Fruit fly (Drosophila melanogaster) whole organism, embryonic: ENCODE data around the gene Sec13.

Experiments used
- Atf3 ChIP-seq: fragments of 200-800 bp; sonication (Bioruptor generic); optimal IDR thresholded peaks from 3 replicates; lab custom pipeline; 2016; ENCODE audit warnings: missing biosample characterization, missing genetic modification characterization
- B-H1 ChIP-seq: fragments of 200-800 bp; sonication (Bioruptor generic); IDR thresholded peaks from 3 replicates; pipeline ENCODE4 v1.3.6; 2022; ENCODE audit warnings: missing biosample characterization, missing genetic modification characterization
- CG10543 ChIP-seq: fragments of 200-800 bp; sonication (Bioruptor generic); optimal IDR thresholded peaks from 3 replicates; lab custom pipeline; 2017; ENCODE audit warnings: missing biosample characterization, mild to moderate bottlenecking, missing genetic modification characterization, moderate library complexity
- CG11247 ChIP-seq: fragments of 200-800 bp; sonication (Bioruptor generic); IDR thresholded peaks from 2 replicates; pipeline ENCODE4 v1.3.6; 2022; ENCODE audit warnings: missing biosample characterization, missing genetic modification characterization
- CG15269 ChIP-seq: fragments of 200-800 bp; sonication (Bioruptor generic); optimal IDR thresholded peaks from 2 replicates; lab custom pipeline; 2018; ENCODE audit warnings: missing biosample characterization, mild to moderate bottlenecking, missing genetic modification characterization, moderate library complexity
- CG15479 ChIP-seq: fragments of 200-800 bp; sonication (Bioruptor generic); optimal IDR thresholded peaks from 3 replicates; lab custom pipeline; 2019; ENCODE audit warnings: missing biosample characterization, mild to moderate bottlenecking, missing genetic modification characterization, moderate library complexity
- CG1602 ChIP-seq: fragments of 200-800 bp; sonication (Bioruptor generic); optimal IDR thresholded peaks from 3 replicates; lab custom pipeline; 2016; ENCODE audit warnings: missing biosample characterization, missing genetic modification characterization
- CG17359 ChIP-seq: fragments of 200-800 bp; sonication (Bioruptor generic); optimal IDR thresholded peaks from 3 replicates; lab custom pipeline; 2018; ENCODE audit warnings: missing biosample characterization, mild to moderate bottlenecking, missing genetic modification characterization, moderate library complexity
- CG1832 ChIP-seq: fragments of 200-800 bp; sonication (Bioruptor generic); optimal IDR thresholded peaks from 2 replicates; lab custom pipeline; 2017; ENCODE audit warnings: missing biosample characterization, mild to moderate bottlenecking, missing genetic modification characterization, inconsistent platforms
- CG31224 ChIP-seq: fragments of 200-800 bp; sonication (Bioruptor generic); IDR thresholded peaks from 2 replicates; pipeline ENCODE4 v1.3.6; 2022; ENCODE audit warnings: missing biosample characterization, missing genetic modification characterization
- CG42726 ChIP-seq: fragments of 200-800 bp; sonication (Bioruptor generic); IDR thresholded peaks from 2 replicates; pipeline ENCODE4 v1.3.6; 2022; ENCODE audit warnings: missing biosample characterization, missing genetic modification characterization; ENCODE audit not compliant: partially characterized antibody
- CG4328 ChIP-seq: fragments of 200-800 bp; sonication (Bioruptor generic); optimal IDR thresholded peaks from 3 replicates; lab custom pipeline; 2017; ENCODE audit warnings: missing biosample characterization, missing genetic modification reagents, missing genetic modification characterization
- CG4424 ChIP-seq: fragments of 200-800 bp; sonication (Bioruptor generic); optimal IDR thresholded peaks from 3 replicates; lab custom pipeline; 2016; ENCODE audit warnings: missing biosample characterization, missing genetic modification characterization
- CG5180 ChIP-seq: fragments of 200-800 bp; sonication (Bioruptor generic); optimal IDR thresholded peaks from 3 replicates; lab custom pipeline; 2017; ENCODE audit warnings: missing biosample characterization, missing genetic modification characterization, mild to moderate bottlenecking, moderate library complexity, missing genetic modification reagents
- CG7357 ChIP-seq: fragments of 200-800 bp; sonication (Bioruptor generic); IDR thresholded peaks from 3 replicates; pipeline ENCODE4 v1.3.6; 2022; ENCODE audit warnings: missing biosample characterization, missing genetic modification characterization
- CG8944 ChIP-seq: fragments of 200-800 bp; sonication (Bioruptor generic); optimal IDR thresholded peaks from 3 replicates; lab custom pipeline; 2016; ENCODE audit warnings: missing biosample characterization, missing genetic modification characterization
- CG9437 ChIP-seq: fragments of 200-800 bp; sonication (Bioruptor generic); optimal IDR thresholded peaks from 2 replicates; lab custom pipeline; 2018; ENCODE audit warnings: missing biosample characterization, mild to moderate bottlenecking, missing genetic modification characterization
- Camta ChIP-seq: fragments of 200-800 bp; sonication (Bioruptor generic); optimal IDR thresholded peaks from 2 replicates; lab custom pipeline; 2016; ENCODE audit warnings: missing biosample characterization, missing genetic modification characterization
- CkIIα-i1 ChIP-seq: fragments of 200-800 bp; sonication (Bioruptor generic); IDR thresholded peaks from 2 replicates; pipeline ENCODE4 v1.3.6; 2022; ENCODE audit warnings: missing biosample characterization, missing genetic modification characterization
- Dek ChIP-seq: fragments of 200-800 bp; sonication (Bioruptor generic); optimal IDR thresholded peaks from 3 replicates; lab custom pipeline; 2019; ENCODE audit warnings: missing biosample characterization, mild to moderate bottlenecking, missing genetic modification characterization, moderate library complexity
- Dfd ChIP-seq, 2 experiments: fragments of >200 bp; optimal IDR thresholded peaks; 2 replicates each; lab custom pipeline; 2017; ENCODE audit warnings: missing biosample characterization in 2 of 2, missing genetic modification characterization in 2 of 2
- Dll ChIP-seq: fragments of 200-800 bp; sonication (Bioruptor generic); IDR thresholded peaks from 4 replicates; pipeline ENCODE4 v1.3.6; 2022; ENCODE audit warnings: missing biosample characterization, missing genetic modification characterization; ENCODE audit not compliant: partially characterized antibody
- GATAe ChIP-seq: fragments of 200-800 bp; sonication (Bioruptor generic); conservative IDR thresholded peaks from 2 replicates; pipeline ENCODE4 v1.3.6; 2022; ENCODE audit warnings: missing biosample characterization, missing genetic modification characterization
- HHEX ChIP-seq: fragments of 200-800 bp; sonication (Bioruptor generic); optimal IDR thresholded peaks from 3 replicates; lab custom pipeline; 2017; ENCODE audit warnings: missing biosample characterization, mild to moderate bottlenecking, missing genetic modification characterization, missing genetic modification reagents
- HLH54F ChIP-seq: fragments of 200-800 bp; sonication (Bioruptor generic); optimal IDR thresholded peaks from 3 replicates; lab custom pipeline; 2016; ENCODE audit warnings: missing biosample characterization, missing genetic modification characterization
- Hmx ChIP-seq: fragments of 200-800 bp; sonication (Bioruptor generic); optimal IDR thresholded peaks from 2 replicates; lab custom pipeline; 2016; ENCODE audit warnings: missing biosample characterization, missing genetic modification characterization
- Myb ChIP-seq: fragments of 200-800 bp; sonication (Bioruptor generic); optimal IDR thresholded peaks from 2 replicates; lab custom pipeline; 2016; ENCODE audit warnings: missing biosample characterization, missing genetic modification characterization
- NC2α ChIP-seq: fragments of 200-800 bp; sonication (Bioruptor generic); optimal IDR thresholded peaks from 2 replicates; lab custom pipeline; 2016; ENCODE audit warnings: missing biosample characterization, missing genetic modification characterization
- Nf-YA ChIP-seq: fragments of 200-800 bp; sonication (Bioruptor generic); IDR thresholded peaks from 2 replicates; pipeline ENCODE4 v1.3.6; 2022; ENCODE audit warnings: missing biosample characterization, missing genetic modification characterization
- PHDP ChIP-seq: fragments of 200-800 bp; sonication (Bioruptor generic); optimal IDR thresholded peaks from 3 replicates; lab custom pipeline; 2018; ENCODE audit warnings: missing biosample characterization, mild to moderate bottlenecking, missing genetic modification characterization, moderate library complexity
- Pdp1 ChIP-seq, 2 experiments: fragments of 200-800 bp; sonication (Bioruptor generic); optimal IDR thresholded peaks; 3 replicates each; lab custom pipeline; 2016; ENCODE audit warnings: missing biosample characterization in 2 of 2, missing genetic modification characterization in 2 of 2, mild to moderate bottlenecking in 1 of 2, moderate library complexity in 1 of 2
- Side ChIP-seq: fragments of 200-800 bp; sonication (Bioruptor generic); optimal IDR thresholded peaks from 2 replicates; lab custom pipeline; 2016; ENCODE audit warnings: missing biosample characterization, missing genetic modification characterization
- Six4 ChIP-seq: fragments of 200-800 bp; sonication (Bioruptor generic); optimal IDR thresholded peaks from 2 replicates; lab custom pipeline; 2016; ENCODE audit warnings: missing biosample characterization, missing genetic modification characterization
- Sry-β ChIP-seq: fragments of 200-800 bp; sonication (Bioruptor generic); optimal IDR thresholded peaks from 2 replicates; lab custom pipeline; 2018; ENCODE audit warnings: missing biosample characterization, mild to moderate bottlenecking, missing genetic modification characterization, moderate library complexity
- Trl ChIP-seq, 3 experiments: fragments of >200 bp in 2 of 3; fragments of 200-800 bp in 1 of 3; sonication (Bioruptor generic) in 1 of 3; optimal IDR thresholded peaks; 2 replicates in 1 of 3; 3 replicates in 2 of 3; lab custom pipeline; 2016 to 2017; ENCODE audit warnings: missing biosample characterization in 1 of 3, missing genetic modification characterization in 1 of 3
- ac ChIP-seq: fragments of 200-800 bp; sonication (Bioruptor generic); optimal IDR thresholded peaks from 3 replicates; lab custom pipeline; 2017; ENCODE audit warnings: missing biosample characterization, mild to moderate bottlenecking, missing genetic modification characterization
- bbx ChIP-seq: fragments of 200-800 bp; sonication (Bioruptor generic); IDR thresholded peaks from 2 replicates; pipeline ENCODE4 v1.3.6; 2022; ENCODE audit warnings: missing biosample characterization, missing genetic modification characterization; ENCODE audit not compliant: partially characterized antibody
- insv ChIP-seq, 2 experiments: fragments of 200-800 bp; sonication (Bioruptor generic); optimal IDR thresholded peaks; 3 replicates each; lab custom pipeline; 2016 to 2018; ENCODE audit warnings: missing biosample characterization in 2 of 2, missing genetic modification characterization in 2 of 2
- jing ChIP-seq: fragments of 200-800 bp; sonication (Bioruptor generic); optimal IDR thresholded peaks from 2 replicates; lab custom pipeline; 2018; ENCODE audit warnings: missing biosample characterization, mild to moderate bottlenecking, missing genetic modification characterization
- kah ChIP-seq: fragments of 200-800 bp; sonication (Bioruptor generic); optimal IDR thresholded peaks from 2 replicates; lab custom pipeline; 2018; ENCODE audit warnings: missing biosample characterization, mild to moderate bottlenecking, missing genetic modification characterization
- kay ChIP-seq: fragments of 200-800 bp; sonication (Bioruptor generic); optimal IDR thresholded peaks from 2 replicates; lab custom pipeline; 2016; ENCODE audit warnings: missing biosample characterization, missing genetic modification characterization
- onecut ChIP-seq: fragments of 200-800 bp; sonication (Bioruptor generic); IDR thresholded peaks from 2 replicates; pipeline ENCODE4 v1.3.6; 2022; ENCODE audit warnings: missing biosample characterization, missing genetic modification characterization
- otp ChIP-seq: fragments of 200-800 bp; sonication (Bioruptor generic); IDR thresholded peaks from 3 replicates; pipeline ENCODE4, ENCODE4 v1.3.6; 2022; ENCODE audit warnings: missing biosample characterization, missing genetic modification characterization
- p53 ChIP-seq: fragments of 200-800 bp; sonication (Bioruptor generic); optimal IDR thresholded peaks from 2 replicates; lab custom pipeline; 2016; ENCODE audit warnings: missing biosample characterization, missing genetic modification characterization
- pros ChIP-seq: fragments of 200-800 bp; sonication (Bioruptor generic); optimal IDR thresholded peaks from 3 replicates; lab custom pipeline; 2019; ENCODE audit warnings: missing biosample characterization, mild to moderate bottlenecking, missing genetic modification characterization, moderate library complexity
- ro ChIP-seq: fragments of 200-800 bp; sonication (Bioruptor generic); IDR thresholded peaks from 2 replicates; pipeline ENCODE4 v1.3.6; 2022; ENCODE audit warnings: missing biosample characterization, missing genetic modification characterization
- slp2 ChIP-seq: fragments of 200-800 bp; sonication (Bioruptor generic); optimal IDR thresholded peaks from 2 replicates; lab custom pipeline; 2016; ENCODE audit warnings: missing biosample characterization, missing genetic modification characterization
- sr ChIP-seq: fragments of 200-800 bp; sonication (Bioruptor generic); IDR thresholded peaks from 3 replicates; pipeline ENCODE4 v1.3.6; 2022; ENCODE audit warnings: missing biosample characterization, missing genetic modification characterization
- trem ChIP-seq: fragments of 200-800 bp; optimal IDR thresholded peaks from 3 replicates; lab custom pipeline; 2019; ENCODE audit warnings: missing biosample characterization, mild to moderate bottlenecking, missing genetic modification characterization, moderate library complexity
- vvl ChIP-seq: fragments of 200-800 bp; sonication (Bioruptor generic); IDR thresholded peaks from 2 replicates; pipeline ENCODE4 v1.3.6; 2022; ENCODE audit warnings: missing biosample characterization, missing genetic modification characterization
- wek ChIP-seq: fragments of 200-800 bp; sonication (Bioruptor generic); optimal IDR thresholded peaks from 3 replicates; lab custom pipeline; 2018; ENCODE audit warnings: missing biosample characterization, mild to moderate bottlenecking, missing genetic modification characterization, moderate library complexity

The Sec13 gene

DNA sequence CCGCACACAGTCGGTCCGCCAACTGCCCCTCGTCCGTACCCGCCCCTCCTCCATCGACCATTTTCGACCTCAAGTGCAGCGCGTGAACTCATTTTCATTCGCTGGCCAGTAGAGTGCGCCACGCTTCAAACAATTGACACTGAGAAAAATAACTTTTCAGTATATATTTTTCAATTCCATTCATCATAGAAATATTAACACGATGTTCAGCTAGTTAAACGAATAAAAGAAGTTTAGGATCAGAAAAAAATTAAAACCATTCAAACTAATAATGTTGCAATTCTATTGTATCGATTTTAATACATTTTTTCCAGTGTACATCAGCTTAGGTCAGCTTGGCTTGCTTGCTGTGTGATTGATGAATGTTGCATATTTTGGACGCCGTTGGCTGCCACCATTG is 30.8 kb downstream of the Sec13 start (continued):
- TF ChIP-seq Nf-YA (GFP tag; lab: Robert Waterston, UW) (no peak), Myb (GFP tag; lab: Kevin White, UChicago) (no peak), CG42726 (GFP tag; lab: Robert Waterston, UW) (no peak), NC2α (no peak), Trl (optimal IDR thresholded peaks at IDR 0.05; lab: Kevin White, UChicago) (no peak), Trl (GFP tag; optimal IDR thresholded peaks at IDR 0.05; lab: Kevin White, UChicago) (no peak), HHEX (GFP tag; lab: Kevin White, UChicago) (no peak), CG5180 (GFP tag; lab: Kevin White, UChicago) (peak; percentile 7), CG10543 (no peak), GATAe (no peak), B-H1 (GFP tag; lab: Robert Waterston, UW) (no peak; the same call in 2 of the 3 replicates), Atf3 (GFP tag; lab: Kevin White, UChicago) (no peak), pros (no peak), otp (peak; percentile 35; the same call in 1 of the 3 replicates), HLH54F (GFP tag; lab: Kevin White, UChicago) (no peak), trem (peak; percentile 41), CG11247 (GFP tag; lab: Robert Waterston, UW) (no peak), kay (GFP tag; lab: Kevin White, UChicago) (no peak), sr (no peak), onecut (GFP tag; lab: Robert Waterston, UW) (no peak), Hmx (no peak), CG4424 (GFP tag; lab: Kevin White, UChicago) (peak; percentile 32), Sry-β (GFP tag; lab: Kevin White, UChicago) (no peak), CG4328 (GFP tag; lab: Kevin White, UChicago) (no peak), Dfd (GFP tag; optimal IDR thresholded peaks at IDR 0.05; lab: Kevin White, UChicago) (no peak), ac (GFP tag; lab: Kevin White, UChicago) (no peak), wek (GFP tag; lab: Kevin White, UChicago) (no peak), Side (GFP tag; lab: Kevin White, UChicago) (no peak), CG1602 (no peak), CkIIα-i1 (GFP tag; lab: Robert Waterston, UW) (no peak), CG31224 (GFP tag; lab: Robert Waterston, UW) (no peak), Six4 (GFP tag; lab: Kevin White, UChicago) (no peak), Dek (peak; percentile 9), PHDP (tag; lab: Kevin White, UChicago) (peak; percentile 52), slp2 (GFP tag; lab: Kevin White, UChicago) (peak; percentile 29), CG15479 (no peak), bbx (GFP tag; lab: Robert Waterston, UW) (no peak), CG8944 (peak; percentile 15), CG17359 (peak; percentile 69), CG7357 (no peak), CG9437 (GFP tag; lab: Kevin White, UChicago) (peak; percentile 5), vvl (GFP tag; lab: Robert Waterston, UW) (peak; percentile 51; the same call in 1 of the 2 replicates), ro (no peak), Dll (GFP tag; lab: Robert Waterston, UW) (no peak), insv (GFP tag; optimal IDR thresholded peaks at IDR 0.05; lab: Kevin White, UChicago) (no peak), kah (no peak), Pdp1 (GFP tag; optimal IDR thresholded peaks at IDR 0.05; lab: Kevin White, UChicago) (no peak), jing (GFP tag; lab: Kevin White, UChicago) (peak; percentile 25), Camta (GFP tag; lab: Kevin White, UChicago) (peak; percentile 22), CG15269 (tag; lab: Kevin White, UChicago) (peak; percentile 42), p53 (GFP tag; lab: Kevin White, UChicago) (no peak), CG1832 (GFP tag; lab: Kevin White, UChicago) (no peak)
